Fruit fly (Drosophila melanogaster): ENCODE data around the gene CG3156.

CG3156 gene

dm6 chrX:481642-482041 is 6.0 kb upstream of the CG3156 start, which contains the start of gene CG3176:
Gene CG3176 (plus strand): TSS chrX:481862.
- TF ChIP-seq Bgb (GFP tag; IDR thresholded peaks at IDR 0.05; ENCODE audit: partially characterized antibody) (0 out of 2 replicates have a peak, but pooled peaks have one; percentile 18), Dref (GFP tag; IDR thresholded peaks at IDR 0.05) (peak; percentile 61), MBD-R2 (GFP tag; IDR thresholded peaks at IDR 0.05) (peak; percentile 44; the same call in 1 of the 2 replicates), amos (GFP tag; IDR thresholded peaks at IDR 0.05; ENCODE audit: partially characterized antibody) (0 out of 2 replicates have a peak, but pooled peaks have one; percentile 11)

DNA sequence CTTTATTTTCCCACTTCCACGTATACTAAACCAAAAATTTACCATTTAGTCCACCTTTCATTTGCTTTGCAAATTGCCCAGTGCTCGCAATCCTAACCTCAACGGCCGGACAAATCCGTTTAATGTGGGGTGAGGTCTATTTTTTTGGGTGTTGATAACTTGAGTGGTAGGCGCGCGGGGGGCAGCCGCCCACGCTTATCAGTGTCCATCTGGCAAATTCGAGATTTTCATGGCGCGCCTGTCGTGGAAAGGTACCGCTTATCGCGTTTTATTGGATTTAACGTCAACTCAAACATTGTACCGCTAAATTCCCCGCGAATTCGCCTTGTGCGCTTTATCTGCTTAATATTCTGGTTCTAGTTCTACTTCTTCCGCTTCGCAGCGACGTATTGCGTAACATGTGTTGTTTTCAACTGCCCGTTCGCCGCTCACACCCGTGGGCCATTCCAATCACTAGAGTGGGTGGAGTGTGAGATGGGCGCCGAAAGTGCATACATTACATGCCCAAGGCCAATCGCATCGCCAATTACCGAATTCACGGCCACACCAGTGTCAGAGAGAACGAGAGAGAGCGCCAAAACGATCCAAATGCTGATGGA is 5.1 kb downstream of the CG3156 start:
- TF ChIP-seq HLH54F (GFP tag; optimal IDR thresholded peaks at IDR 0.05) (no peak), ftz-f1 (GFP tag; optimal IDR thresholded peaks at IDR 0.05) (peak; percentile 16), en (GFP tag; optimal IDR thresholded peaks at IDR 0.05) (no peak), CG4820 (GFP tag; optimal IDR thresholded peaks at IDR 0.05) (no peak), CG15479 (GFP tag; optimal IDR thresholded peaks at IDR 0.05) (peak; percentile 33), sug (tag; optimal IDR thresholded peaks at IDR 0.05) (peak; percentile 96), GATAe (GFP tag; conservative IDR thresholded peaks at IDR 0.05) (peak; percentile 67), psq (GFP tag; optimal IDR thresholded peaks at IDR 0.05) (no peak), CG16779 (GFP tag; IDR thresholded peaks at IDR 0.05) (no peak), CG12744 (GFP tag; optimal IDR thresholded peaks at IDR 0.05) (no peak), az2 (GFP tag; optimal IDR thresholded peaks at IDR 0.05) (no peak), CG13123 (GFP tag; optimal IDR thresholded peaks at IDR 0.05) (no peak), HLH4C (GFP tag; IDR thresholded peaks at IDR 0.05; ENCODE audit: partially characterized antibody) (0 out of 3 replicates have a peak, but pooled peaks have one; percentile 8), Trl (optimal IDR thresholded peaks at IDR 0.05) (peak in 1 of 2 experiments; percentile 11), Trl (GFP tag; optimal IDR thresholded peaks at IDR 0.05) (no peak), zf30C (GFP tag; optimal IDR thresholded peaks at IDR 0.05) (no peak), NFAT (GFP tag; IDR thresholded peaks at IDR 0.05) (peak; percentile 51; the same call in 1 of the 2 replicates), NC2α (GFP tag; optimal IDR thresholded peaks at IDR 0.05) (no peak), CG7271 (tag; optimal IDR thresholded peaks at IDR 0.05) (no peak), Scr (GFP tag; IDR thresholded peaks at IDR 0.05; ENCODE audit: partially characterized antibody) (no peak), grn (GFP tag; optimal IDR thresholded peaks at IDR 0.05) (peak; percentile 74), sd (tag; optimal IDR thresholded peaks at IDR 0.05) (peak; percentile 67), crol (GFP tag; IDR thresholded peaks at IDR 0.05) (peak; percentile 83), sr (GFP tag; IDR thresholded peaks at IDR 0.05) (0 out of 3 replicates have a peak, but pooled peaks have one; percentile 34), klu (GFP tag; IDR thresholded peaks at IDR 0.05) (peak; percentile 53; the same call in 1 of the 2 replicates), exex (tag; optimal IDR thresholded peaks at IDR 0.05) (peak; percentile 60), Adf1 (GFP tag; IDR thresholded peaks at IDR 0.05) (no peak), bigmax (GFP tag; optimal IDR thresholded peaks at IDR 0.05) (peak; percentile 89), Poxn (GFP tag; IDR thresholded peaks at IDR 0.05) (no peak), luna (GFP tag; optimal IDR thresholded peaks at IDR 0.05) (no peak), p53 (GFP tag; optimal IDR thresholded peaks at IDR 0.05) (no peak), Pdp1 (GFP tag; optimal IDR thresholded peaks at IDR 0.05) (peak in 1 of 2 experiments; percentile 99), wek (GFP tag; optimal IDR thresholded peaks at IDR 0.05) (no peak), Hr39 (optimal IDR thresholded peaks at IDR 0.05) (no peak), mirr (GFP tag; optimal IDR thresholded peaks at IDR 0.05) (peak; percentile 49)

Data from whole organism, embryonic.